Worm (Caenorhabditis elegans) whole organism, mixed stage, embryonic: ENCODE data around the gene ced-10.

ENCODE experiments used
- elt-3 ChIP-seq: fragments of 150-350 bp; optimal IDR thresholded peaks from 2 replicates; lab custom pipeline; 2014; ENCODE audit warnings: missing biosample characterization, missing genetic modification characterization
- ham-2 ChIP-seq: fragments of 200-800 bp; sonication (Bioruptor generic); optimal IDR thresholded peaks from 2 replicates; lab custom pipeline; 2018; ENCODE audit warnings: mild to moderate bottlenecking, missing genetic modification characterization, missing compliant biosample characterization
- pha-4 ChIP-seq: fragments of 150-350 bp; optimal IDR thresholded peaks from 2 replicates; lab custom pipeline; 2018; ENCODE audit warnings: missing biosample characterization, missing genetic modification reagents, missing genetic modification characterization

DNA sequence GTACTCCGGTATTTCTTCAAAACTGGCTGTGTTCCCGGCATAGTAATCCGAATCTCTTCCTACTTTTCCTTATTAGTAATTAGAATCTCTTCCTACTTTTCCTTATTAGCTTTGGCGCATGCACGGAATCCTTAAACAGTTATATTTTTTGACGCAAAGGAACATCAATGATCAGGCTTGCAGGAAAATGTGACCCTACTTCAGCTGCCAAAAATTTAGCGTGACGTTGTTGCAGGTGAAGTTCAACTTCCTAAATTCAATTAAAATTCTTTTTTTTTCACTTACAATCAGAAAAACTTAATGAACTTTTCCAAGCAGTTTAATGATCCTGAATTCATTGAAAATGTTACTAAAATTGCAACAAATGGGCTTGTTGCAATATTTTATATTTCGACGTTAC lies 16.0 kb downstream of the ced-10 start, which contains the start of gene srz-79:
- TF ChIP-seq pha-4 (tag; lab: Kevin White, UChicago): no peak
- no peak for TF ChIP-seq elt-3 (tag; lab: Kevin White, UChicago)
- TF ChIP-seq ham-2 (GFP tag; lab: Kevin White, UChicago): no peak
